Fruit fly (Drosophila melanogaster) whole organism, larva: ENCODE measurements around the gene pyx.

Experiments used
- noc ChIP-seq: fragments of 200-800 bp; sonication (Bioruptor generic); optimal IDR thresholded peaks from 3 replicates; lab custom pipeline; 2019; ENCODE audit warnings: missing biosample characterization, mild to moderate bottlenecking, missing genetic modification characterization, moderate library complexity

The pyx gene

dm6 chr3L:199754-200596, 22.9 kb downstream of the pyx start, which contains the start of the genes rno and mri:
Gene rno (minus strand): TSS chr3L:199762.
Gene mri (plus strand): TSS chr3L:200174.
- peak; percentile 65 for TF ChIP-seq noc (tag; lab: Kevin White, UChicago)

- TF ChIP-seq noc (tag; lab: Kevin White, UChicago), result no peak
Observed at dm6 chr3L:199050-199745, 23.7 kb downstream of the pyx start.

- TF ChIP-seq noc (tag; lab: Kevin White, UChicago), result no peak
Observed at dm6 chr3L:184251-184650, 38.6 kb downstream of the pyx start, which contains the start of the genes CG34140, Mkp and Mtch. Gene CG34140 (minus strand): TSS chr3L:184424. Gene Mkp (minus strand): TSS chr3L:184540. Gene Mtch (plus strand): TSS chr3L:184626.

dm6 chr3L:180262-180543, 42.7 kb downstream of the pyx start:
- no peak for TF ChIP-seq noc (tag; lab: Kevin White, UChicago)

dm6 chr3L:179490-180261, 43.2 kb downstream of the pyx start, which contains the start of gene CG13875:
Gene CG13875 (plus strand): TSS chr3L:179923.
- no peak for TF ChIP-seq noc (tag; lab: Kevin White, UChicago)

- TF ChIP-seq noc (tag; lab: Kevin White, UChicago), result no peak
Observed at dm6 chr3L:178913-179488, 43.9 kb downstream of the pyx start, which contains the start of gene Vdup1. Gene Vdup1 (minus strand): TSS chr3L:178963.

- no peak for TF ChIP-seq noc (tag; lab: Kevin White, UChicago)
Observed at dm6 chr3L:178445-178844, 44.4 kb downstream of the pyx start.

dm6 chr3L:177938-178337, 44.9 kb downstream of the pyx start:
- no peak for TF ChIP-seq noc (tag; lab: Kevin White, UChicago)

- peak; percentile 10 for TF ChIP-seq noc (tag; lab: Kevin White, UChicago)
Observed at dm6 chr3L:175949-176348, 46.9 kb downstream of the pyx start, which contains the start of gene CG7049. Gene CG7049 (minus strand): TSS chr3L:176228.

- no peak for TF ChIP-seq noc (tag; lab: Kevin White, UChicago)
Observed at dm6 chr3L:174501-174900, 48.4 kb downstream of the pyx start.

dm6 chr3L:171729-172128, 51.1 kb downstream of the pyx start:
- no peak for TF ChIP-seq noc (tag; lab: Kevin White, UChicago)
